Worm (Caenorhabditis elegans) whole organism, young adult: ENCODE results near the gene apn-1.

ENCODE experiments used
- B0019.2 ChIP-seq: fragments of 200-800 bp; sonication (Bioruptor generic); conservative IDR thresholded peaks from 2 replicates; pipeline ENCODE4 v1.3.6; 2022; ENCODE audit warnings: missing genetic modification reagents, missing genetic modification characterization, missing compliant biosample characterization
- F23B12.7 ChIP-seq: sonication (generic microtip); optimal IDR thresholded peaks from 2 replicates; lab custom pipeline; 2017; ENCODE audit warnings: missing genetic modification characterization, mild to moderate bottlenecking, missing compliant biosample characterization, antibody characterized with exemption, moderate library complexity; ENCODE audit not compliant: insufficient read depth
- Y56A3A.18 ChIP-seq: fragments of 200-800 bp; sonication (Bioruptor generic); IDR thresholded peaks from 2 replicates; pipeline ENCODE4 v1.3.6; 2022; ENCODE audit warnings: missing genetic modification reagents, missing genetic modification characterization, missing compliant biosample characterization
- Y79H2A.3 ChIP-seq: fragments of 200-800 bp; sonication (Bioruptor generic); conservative IDR thresholded peaks from 2 replicates; pipeline ENCODE4 v1.3.6; 2022; ENCODE audit warnings: missing genetic modification reagents, missing genetic modification characterization, missing compliant biosample characterization
- ama-1 ChIP-seq, 3 experiments: fragments of 150-350 bp in 1 of 3; sonication (generic microtip) in 2 of 3; optimal IDR thresholded peaks; 2 replicates each; lab custom pipeline; 2014 to 2018; ENCODE audit warnings: missing biosample characterization in 2 of 3, missing genetic modification characterization in 2 of 3, missing genetic modification reagents in 2 of 3
- attf-3 ChIP-seq: fragments of 200-800 bp; sonication (Bioruptor generic); conservative IDR thresholded peaks from 2 replicates; pipeline ENCODE4 v1.3.6; 2022; ENCODE audit warnings: missing genetic modification reagents, missing genetic modification characterization, missing compliant biosample characterization
- attf-5 ChIP-seq: fragments of 200-800 bp; sonication (Bioruptor generic); optimal IDR thresholded peaks from 2 replicates; lab custom pipeline; 2018; ENCODE audit warnings: mild to moderate bottlenecking, missing genetic modification characterization, missing compliant biosample characterization
- ceh-40 ChIP-seq: fragments of 200-800 bp; sonication (Bioruptor generic); IDR thresholded peaks from 2 replicates; pipeline ENCODE4 v1.3.6; 2022; ENCODE audit warnings: missing genetic modification characterization, missing compliant biosample characterization
- ceh-58 ChIP-seq: fragments of 200-800 bp; sonication (Bioruptor generic); IDR thresholded peaks from 2 replicates; pipeline ENCODE4 v1.3.6; 2022; ENCODE audit warnings: missing genetic modification characterization, missing compliant biosample characterization
- ceh-79 ChIP-seq: sonication (generic microtip); optimal IDR thresholded peaks from 2 replicates; lab custom pipeline; 2017; ENCODE audit warnings: mild to moderate bottlenecking, missing genetic modification characterization, missing compliant biosample characterization
- dox-1 ChIP-seq: fragments of 200-800 bp; sonication (Bioruptor generic); IDR thresholded peaks from 2 replicates; pipeline ENCODE4 v1.3.6; 2022; ENCODE audit warnings: missing genetic modification reagents, missing genetic modification characterization, missing compliant biosample characterization
- dpff-1 ChIP-seq: sonication (generic microtip); optimal IDR thresholded peaks from 2 replicates; lab custom pipeline; 2017; ENCODE audit warnings: mild to moderate bottlenecking, missing genetic modification characterization, missing compliant biosample characterization
- dpl-1 ChIP-seq: fragments of 150-350 bp; optimal IDR thresholded peaks from 2 replicates; lab custom pipeline; 2014; ENCODE audit warnings: missing biosample characterization, missing genetic modification reagents, missing genetic modification characterization
- egrh-3 ChIP-seq: fragments of 200-800 bp; sonication (Bioruptor generic); IDR thresholded peaks from 2 replicates; pipeline ENCODE4 v1.3.6; 2022; ENCODE audit warnings: missing genetic modification reagents, missing genetic modification characterization, missing compliant biosample characterization
- ekl-4 ChIP-seq: fragments of 200-800 bp; sonication (Bioruptor generic); IDR thresholded peaks from 2 replicates; pipeline ENCODE4 v1.3.6; 2022; ENCODE audit warnings: missing genetic modification reagents, missing genetic modification characterization, missing compliant biosample characterization
- fkh-3 ChIP-seq: sonication (generic microtip); optimal IDR thresholded peaks from 2 replicates; lab custom pipeline; 2016; ENCODE audit warnings: mild to moderate bottlenecking, missing genetic modification characterization, missing compliant biosample characterization
- him-1 ChIP-seq: sonication (generic microtip); optimal IDR thresholded peaks from 2 replicates; lab custom pipeline; 2016; ENCODE audit warnings: missing genotype, missing genetic modification reagents, missing genetic modification characterization, missing compliant biosample characterization
- hmg-1.2 ChIP-seq: fragments of 200-800 bp; sonication (Bioruptor generic); IDR thresholded peaks from 2 replicates; pipeline ENCODE4 v1.3.6; 2022; ENCODE audit warnings: missing genetic modification reagents, missing genetic modification characterization, missing compliant biosample characterization
- hsf-1 ChIP-seq: fragments of 200-800 bp; sonication (Bioruptor generic); IDR thresholded peaks from 2 replicates; pipeline ENCODE4 v1.3.6; 2022; ENCODE audit warnings: missing genetic modification reagents, missing genetic modification characterization, missing compliant biosample characterization
- lag-1 ChIP-seq: fragments of 200-800 bp; sonication (Bioruptor generic); IDR thresholded peaks from 2 replicates; pipeline ENCODE4 v1.3.6; 2022; ENCODE audit warnings: missing genetic modification reagents, missing genetic modification characterization, missing compliant biosample characterization
- let-607 ChIP-seq, 2 experiments: fragments of 200-800 bp in 1 of 2; sonication (Bioruptor generic) in 1 of 2; sonication (generic microtip) in 1 of 2; optimal IDR thresholded peaks; 2 replicates each; lab custom pipeline; 2016 to 2018; ENCODE audit warnings: mild to moderate bottlenecking in 2 of 2, missing compliant biosample characterization in 2 of 2, missing genetic modification characterization in 2 of 2, moderate library complexity in 2 of 2, missing genotype in 1 of 2
- lin-26 ChIP-seq: fragments of 200-800 bp; sonication (Bioruptor generic); IDR thresholded peaks from 2 replicates; pipeline ENCODE4 v1.3.6; 2022; ENCODE audit warnings: missing genetic modification reagents, missing genetic modification characterization, missing compliant biosample characterization
- lin-54 ChIP-seq: fragments of 200-800 bp; sonication (Bioruptor generic); optimal IDR thresholded peaks from 2 replicates; lab custom pipeline; 2018; ENCODE audit warnings: mild to moderate bottlenecking, missing genetic modification characterization, missing compliant biosample characterization
- madf-6 ChIP-seq: fragments of 200-800 bp; sonication (Bioruptor generic); IDR thresholded peaks from 2 replicates; pipeline ENCODE4 v1.3.6; 2022; ENCODE audit warnings: missing genetic modification reagents, missing genetic modification characterization, missing compliant biosample characterization
- nfya-2 ChIP-seq: fragments of 200-800 bp; sonication (Bioruptor generic); IDR thresholded peaks from 2 replicates; pipeline ENCODE4 v1.3.6; 2022; ENCODE audit warnings: missing genetic modification reagents, missing genetic modification characterization, missing compliant biosample characterization
- nfyb-1 ChIP-seq: fragments of 200-800 bp; sonication (Bioruptor generic); IDR thresholded peaks from 2 replicates; pipeline ENCODE4 v1.3.6; 2022; ENCODE audit warnings: missing genetic modification reagents, missing genetic modification characterization, missing compliant biosample characterization
- nhr-27 ChIP-seq: fragments of 200-800 bp; sonication (Bioruptor generic); optimal IDR thresholded peaks from 2 replicates; lab custom pipeline; 2018; ENCODE audit warnings: mild to moderate bottlenecking, missing genetic modification characterization, moderate library complexity, missing compliant biosample characterization
- repo-1 ChIP-seq: sonication (generic microtip); optimal IDR thresholded peaks from 2 replicates; lab custom pipeline; 2017; ENCODE audit warnings: mild to moderate bottlenecking, missing genetic modification characterization, missing compliant biosample characterization
- snpc-1.1 ChIP-seq: sonication (generic microtip); optimal IDR thresholded peaks from 2 replicates; lab custom pipeline; 2017; ENCODE audit warnings: missing genetic modification characterization, mild to moderate bottlenecking, missing compliant biosample characterization, antibody characterized with exemption, moderate library complexity, missing genotype, missing genetic modification reagents; ENCODE audit not compliant: insufficient read depth
- snpc-1.3 ChIP-seq: sonication (generic microtip); optimal IDR thresholded peaks from 2 replicates; lab custom pipeline; 2017; ENCODE audit warnings: missing genetic modification characterization, mild to moderate bottlenecking, missing compliant biosample characterization, antibody characterized with exemption, moderate library complexity, missing genotype, missing genetic modification reagents; ENCODE audit not compliant: insufficient read depth
- zfh-2 ChIP-seq: fragments of 200-800 bp; sonication (Bioruptor generic); conservative IDR thresholded peaks from 2 replicates; pipeline ENCODE4 v1.3.6; 2022; ENCODE audit warnings: missing genetic modification reagents, missing genetic modification characterization, missing compliant biosample characterization
- ztf-18 ChIP-seq: sonication (generic microtip); optimal IDR thresholded peaks from 2 replicates; lab custom pipeline; 2016; ENCODE audit warnings: missing genotype, mild to moderate bottlenecking, missing genetic modification characterization, missing compliant biosample characterization
- ztf-26 ChIP-seq: sonication (generic microtip); optimal IDR thresholded peaks from 2 replicates; lab custom pipeline; 2017; ENCODE audit warnings: missing genetic modification characterization, missing compliant biosample characterization
- ztf-6 ChIP-seq: fragments of 200-800 bp; sonication (Bioruptor generic); IDR thresholded peaks from 2 replicates; pipeline ENCODE4 v1.3.6; 2022; ENCODE audit warnings: missing genetic modification reagents, missing genetic modification characterization, missing compliant biosample characterization

apn-1 gene

ce11 chrII:8091528-8091927, 44.2 kb downstream of the apn-1 start (continued):
- TF ChIP-seq repo-1 (tag; lab: Kevin White, UChicago) (no peak), attf-5 (no peak), dox-1 (no peak; the same call in 1 of the 2 replicates), Y56A3A.18 (GFP tag; lab: Robert Waterston, UW) (no peak), ceh-58 (GFP tag; lab: Robert Waterston, UW) (no peak), Y79H2A.3 (GFP tag; lab: Robert Waterston, UW) (no peak), ceh-79 (tag; lab: Kevin White, UChicago) (no peak), hsf-1 (GFP tag; lab: Robert Waterston, UW) (0 out of 2 replicates have a peak, but pooled peaks have one; percentile 30), egrh-3 (no peak), ztf-18 (tag; lab: Kevin White, UChicago) (peak; percentile 80), let-607 (tag; optimal IDR thresholded peaks at IDR 0.05; lab: Kevin White, UChicago) (no peak)

- TF ChIP-seq nfyb-1 (GFP tag; lab: Robert Waterston, UW) = no peak
- no peak for TF ChIP-seq ama-1 (optimal IDR thresholded peaks at IDR 0.05; lab: Kevin White, UChicago)
- no peak for TF ChIP-seq ama-1 (GFP tag; optimal IDR thresholded peaks at IDR 0.05; lab: Kevin White, UChicago)
- TF ChIP-seq ztf-6 (GFP tag; lab: Robert Waterston, UW) = no peak
- no peak for TF ChIP-seq lag-1 (GFP tag; lab: Robert Waterston, UW)
- no peak for TF ChIP-seq repo-1 (tag; lab: Kevin White, UChicago)
- no peak for TF ChIP-seq lin-26 (GFP tag; lab: Robert Waterston, UW)
- no peak for TF ChIP-seq dpff-1
- TF ChIP-seq hmg-1.2 (GFP tag; lab: Robert Waterston, UW) = no peak
- TF ChIP-seq him-1 (tag; lab: Kevin White, UChicago) = no peak
- no peak for TF ChIP-seq ceh-40 (GFP tag; lab: Robert Waterston, UW)
- TF ChIP-seq attf-3 (GFP tag; lab: Robert Waterston, UW) = no peak
- TF ChIP-seq lin-54 = no peak
- TF ChIP-seq madf-6 (GFP tag; lab: Robert Waterston, UW) = no peak
- TF ChIP-seq nfya-2 = no peak
- TF ChIP-seq egrh-3 = no peak
- TF ChIP-seq snpc-1.1 (tag; lab: Kevin White, UChicago) = no peak
- no peak for TF ChIP-seq nhr-27 (tag; lab: Kevin White, UChicago)
- TF ChIP-seq F23B12.7 (tag; lab: Kevin White, UChicago) = no peak
Observed at ce11 chrII:8092537-8092936, 45.2 kb downstream of the apn-1 start, which contains the start of gene ltd-1. Gene ltd-1 (minus strand): TSS chrII:8092754.

- no peak for TF ChIP-seq ztf-26 (tag; lab: Kevin White, UChicago)
- no peak for TF ChIP-seq snpc-1.3 (tag; lab: Kevin White, UChicago)
- no peak for TF ChIP-seq dpl-1 (GFP tag; lab: Kevin White, UChicago)
- TF ChIP-seq ekl-4 (GFP tag; lab: Robert Waterston, UW) = no peak
- TF ChIP-seq nhr-27 (tag; lab: Kevin White, UChicago) = no peak
- TF ChIP-seq fkh-3 (tag; lab: Kevin White, UChicago) = no peak
- no peak for TF ChIP-seq zfh-2 (GFP tag; lab: Robert Waterston, UW)
- TF ChIP-seq B0019.2 (GFP tag; lab: Robert Waterston, UW) = no peak
- no peak for TF ChIP-seq snpc-1.1 (tag; lab: Kevin White, UChicago)
Observed at ce11 chrII:8093283-8093682, 45.9 kb downstream of the apn-1 start.
